Worm (Caenorhabditis elegans) whole organism, early embryonic: ENCODE results near the gene T04H1.5.

Experiments
- B0310.2 ChIP-seq: sonication (generic microtip); optimal IDR thresholded peaks from 2 replicates; lab custom pipeline; 2016; ENCODE audit warnings: mild to moderate bottlenecking, missing genetic modification characterization, missing compliant biosample characterization
- F13C5.2 ChIP-seq: sonication (generic microtip); optimal IDR thresholded peaks from 2 replicates; lab custom pipeline; 2017; ENCODE audit warnings: mild to moderate bottlenecking, missing genetic modification characterization, inconsistent platforms, missing compliant biosample characterization
- aly-1 ChIP-seq: sonication (generic microtip); optimal IDR thresholded peaks from 2 replicates; lab custom pipeline; 2016; ENCODE audit warnings: missing genetic modification characterization, missing compliant biosample characterization
- ama-1 ChIP-seq: fragments of 150-350 bp; optimal IDR thresholded peaks from 2 replicates; lab custom pipeline; 2014
- ceh-13 ChIP-seq: fragments of 200-800 bp; sonication (Bioruptor generic); optimal IDR thresholded peaks from 2 replicates; lab custom pipeline; 2018; ENCODE audit warnings: mild to moderate bottlenecking, missing genetic modification characterization, missing compliant biosample characterization
- ceh-36 ChIP-seq: sonication (generic microtip); optimal IDR thresholded peaks from 2 replicates; lab custom pipeline; 2016; ENCODE audit warnings: missing genetic modification characterization, inconsistent platforms, missing compliant biosample characterization
- ets-7 ChIP-seq: sonication (generic microtip); optimal IDR thresholded peaks from 2 replicates; lab custom pipeline; 2016; ENCODE audit warnings: missing genotype, missing genetic modification characterization, missing compliant biosample characterization
- flt-1 ChIP-seq: fragments of 200-800 bp; sonication (Bioruptor generic); IDR thresholded peaks from 2 replicates; pipeline ENCODE4 v1.3.6; 2022; ENCODE audit warnings: missing genetic modification characterization, missing compliant biosample characterization
- hmbx-1 ChIP-seq: sonication (generic microtip); optimal IDR thresholded peaks from 2 replicates; lab custom pipeline; 2016; ENCODE audit warnings: mild to moderate bottlenecking, missing genetic modification characterization, missing compliant biosample characterization
- hmg-4 ChIP-seq: fragments of 200-800 bp; sonication (Bioruptor generic); optimal IDR thresholded peaks from 2 replicates; lab custom pipeline; 2018; ENCODE audit warnings: mild to moderate bottlenecking, missing genetic modification characterization, missing compliant biosample characterization
- hnd-1 ChIP-seq: sonication (generic microtip); optimal IDR thresholded peaks from 2 replicates; lab custom pipeline; 2016; ENCODE audit warnings: missing genetic modification characterization, missing compliant biosample characterization
- pes-1 ChIP-seq: fragments of 200-800 bp; sonication (Bioruptor generic); IDR thresholded peaks from 2 replicates; pipeline ENCODE4 v1.3.6; 2022; ENCODE audit warnings: missing genetic modification reagents, missing genetic modification characterization, missing compliant biosample characterization
- scrt-1 ChIP-seq: fragments of 200-800 bp; sonication (Bioruptor generic); IDR thresholded peaks from 2 replicates; pipeline ENCODE4 v1.3.6; 2022; ENCODE audit warnings: missing genetic modification characterization, missing compliant biosample characterization
- sea-1 ChIP-seq: fragments of 200-800 bp; sonication (Bioruptor generic); conservative IDR thresholded peaks from 2 replicates; pipeline ENCODE4 v1.3.6; 2022; ENCODE audit warnings: missing genetic modification characterization, missing compliant biosample characterization
- tbx-11 ChIP-seq: fragments of 200-800 bp; sonication (Bioruptor generic); IDR thresholded peaks from 2 replicates; pipeline ENCODE4 v1.3.6; 2022; ENCODE audit warnings: missing genetic modification characterization, missing compliant biosample characterization
- tbx-37 ChIP-seq: fragments of 200-800 bp; sonication (Bioruptor generic); conservative IDR thresholded peaks from 2 replicates; pipeline ENCODE4 v1.3.6; 2022; ENCODE audit warnings: missing genetic modification reagents, missing genetic modification characterization, missing compliant biosample characterization
- tra-4 ChIP-seq: sonication (generic microtip); optimal IDR thresholded peaks from 2 replicates; lab custom pipeline; 2017; ENCODE audit warnings: missing genetic modification characterization, missing compliant biosample characterization

The T04H1.5 gene

DNA sequence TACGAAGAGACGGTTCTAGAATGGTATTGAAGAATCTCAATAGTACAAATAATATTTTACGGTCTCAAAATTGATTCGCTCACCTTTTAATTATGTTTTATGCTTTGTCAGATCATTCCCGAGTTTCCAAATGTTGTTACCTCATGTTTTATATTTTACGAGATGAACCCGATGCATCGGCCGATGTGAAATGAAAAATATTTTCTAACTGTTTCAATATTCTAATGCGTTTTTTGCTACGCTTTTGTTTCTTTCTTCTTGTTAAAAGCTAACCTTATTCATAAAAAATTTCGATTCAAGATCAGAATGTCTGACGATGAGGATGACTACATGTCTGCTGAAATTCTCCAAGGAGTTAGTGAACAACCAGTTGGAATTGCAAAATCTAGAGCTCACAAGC lies at the start of gene T04H1.5:
TSS of gene T04H1.5 (plus strand) at position 301 of the 400 bp plus-strand sequence.
- TF ChIP-seq pes-1 (GFP tag; lab: Robert Waterston, UW) (no peak), hnd-1 (tag; lab: Kevin White, UChicago) (no peak), sea-1 (GFP tag; lab: Robert Waterston, UW) (no peak), hmg-4 (no peak), tra-4 (no peak), F13C5.2 (tag; lab: Kevin White, UChicago) (no peak), tbx-37 (no peak), hmbx-1 (tag; lab: Kevin White, UChicago) (no peak), aly-1 (tag; lab: Kevin White, UChicago) (no peak), flt-1 (GFP tag; lab: Robert Waterston, UW) (no peak), B0310.2 (tag; lab: Kevin White, UChicago) (no peak), ceh-36 (tag; lab: Kevin White, UChicago) (no peak), tbx-11 (GFP tag; lab: Robert Waterston, UW) (no peak), ceh-13 (no peak), scrt-1 (GFP tag; lab: Robert Waterston, UW) (no peak), ama-1 (lab: Kevin White, UChicago) (no peak)

- no peak for TF ChIP-seq tbx-11 (GFP tag; lab: Robert Waterston, UW)
- no peak for TF ChIP-seq tra-4
- TF ChIP-seq F13C5.2 (tag; lab: Kevin White, UChicago): no peak
- no peak for TF ChIP-seq ama-1 (lab: Kevin White, UChicago)
- TF ChIP-seq flt-1 (GFP tag; lab: Robert Waterston, UW): no peak
- TF ChIP-seq ceh-13: no peak
- TF ChIP-seq scrt-1 (GFP tag; lab: Robert Waterston, UW): no peak
- TF ChIP-seq ceh-36 (tag; lab: Kevin White, UChicago): no peak
- TF ChIP-seq aly-1 (tag; lab: Kevin White, UChicago): no peak
- TF ChIP-seq tbx-37: no peak
- TF ChIP-seq pes-1 (GFP tag; lab: Robert Waterston, UW): no peak
- no peak for TF ChIP-seq hmbx-1 (tag; lab: Kevin White, UChicago)
- no peak for TF ChIP-seq sea-1 (GFP tag; lab: Robert Waterston, UW)
- TF ChIP-seq hnd-1 (tag; lab: Kevin White, UChicago): no peak
- TF ChIP-seq hmg-4: no peak
- no peak for TF ChIP-seq ets-7 (tag; lab: Kevin White, UChicago)
- no peak for TF ChIP-seq B0310.2 (tag; lab: Kevin White, UChicago)
Observed at ce11 chrV:12208678-12209077, 42.5 kb upstream of the T04H1.5 start.

DNA sequence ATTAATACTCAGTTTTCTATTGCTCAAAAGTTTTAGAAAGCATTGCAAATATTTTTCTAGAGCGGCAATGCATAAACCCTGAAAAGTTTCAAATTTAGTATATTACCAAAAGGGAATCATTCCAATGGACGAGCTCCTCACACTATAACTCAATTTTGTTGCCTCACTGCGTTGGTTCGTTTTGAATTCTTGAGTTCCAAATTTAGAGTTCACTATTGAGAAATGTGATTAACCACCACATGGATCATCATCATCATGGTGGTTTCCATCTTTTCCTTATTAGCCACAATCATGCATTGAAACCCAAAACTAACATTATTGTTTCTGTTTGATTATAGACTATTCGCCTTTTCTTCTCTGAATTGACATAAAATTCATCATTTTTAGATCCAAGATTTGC lies 41.2 kb upstream of the T04H1.5 start:
- TF ChIP-seq ets-7 (tag; lab: Kevin White, UChicago) (no peak), ama-1 (lab: Kevin White, UChicago) (no peak), scrt-1 (GFP tag; lab: Robert Waterston, UW) (no peak), ceh-36 (tag; lab: Kevin White, UChicago) (no peak), hmg-4 (no peak), aly-1 (tag; lab: Kevin White, UChicago) (no peak), pes-1 (GFP tag; lab: Robert Waterston, UW) (no peak), B0310.2 (tag; lab: Kevin White, UChicago) (no peak), tra-4 (no peak), flt-1 (GFP tag; lab: Robert Waterston, UW) (no peak), hnd-1 (tag; lab: Kevin White, UChicago) (no peak), ceh-13 (no peak), sea-1 (GFP tag; lab: Robert Waterston, UW) (no peak), tbx-11 (GFP tag; lab: Robert Waterston, UW) (no peak), hmbx-1 (tag; lab: Kevin White, UChicago) (no peak)

DNA sequence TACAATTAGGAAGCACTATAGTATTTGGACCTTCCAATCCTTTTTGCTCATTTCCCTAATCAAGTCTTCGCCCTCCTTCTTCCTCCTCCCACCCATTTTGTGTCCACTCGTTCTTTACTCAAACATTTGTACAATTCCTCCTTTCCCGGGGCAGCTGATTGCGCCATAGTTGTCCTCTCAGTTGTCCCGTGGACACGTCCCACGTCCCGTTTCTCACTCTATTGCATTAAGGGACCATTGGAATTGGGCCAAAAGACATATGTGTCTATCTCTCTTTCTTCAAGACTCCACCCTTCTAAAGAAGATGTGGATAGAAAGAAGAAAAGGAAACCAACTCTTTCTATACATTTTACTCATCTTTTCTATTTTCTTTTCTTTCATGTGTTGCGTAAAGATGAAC lies 40.1 kb upstream of the T04H1.5 start:
- TF ChIP-seq tra-4 (no peak), B0310.2 (tag; lab: Kevin White, UChicago) (no peak), aly-1 (tag; lab: Kevin White, UChicago) (no peak), ceh-13 (no peak), ama-1 (lab: Kevin White, UChicago) (no peak), tbx-37 (no peak), F13C5.2 (tag; lab: Kevin White, UChicago) (no peak), tbx-11 (GFP tag; lab: Robert Waterston, UW) (no peak), scrt-1 (GFP tag; lab: Robert Waterston, UW) (no peak), pes-1 (GFP tag; lab: Robert Waterston, UW) (no peak), ets-7 (tag; lab: Kevin White, UChicago) (no peak)

ce11 chrV:12213027-12213426 lies 38.1 kb upstream of the T04H1.5 start, which contains the start of gene vab-8:
Gene vab-8 (plus strand): TSS chrV:12213327.
- TF ChIP-seq ets-7 (tag; lab: Kevin White, UChicago): no peak
- TF ChIP-seq ceh-13: no peak
- TF ChIP-seq ceh-36 (tag; lab: Kevin White, UChicago): no peak
- no peak for TF ChIP-seq tbx-11 (GFP tag; lab: Robert Waterston, UW)
- no peak for TF ChIP-seq scrt-1 (GFP tag; lab: Robert Waterston, UW)
- no peak for TF ChIP-seq hmg-4
- no peak for TF ChIP-seq tbx-37
- TF ChIP-seq hnd-1 (tag; lab: Kevin White, UChicago): no peak
- TF ChIP-seq tra-4: no peak
- TF ChIP-seq flt-1 (GFP tag; lab: Robert Waterston, UW): no peak
- no peak for TF ChIP-seq pes-1 (GFP tag; lab: Robert Waterston, UW)
- no peak for TF ChIP-seq ama-1 (lab: Kevin White, UChicago)
- no peak for TF ChIP-seq F13C5.2 (tag; lab: Kevin White, UChicago)
- TF ChIP-seq B0310.2 (tag; lab: Kevin White, UChicago): no peak
- no peak for TF ChIP-seq hmbx-1 (tag; lab: Kevin White, UChicago)
- TF ChIP-seq sea-1 (GFP tag; lab: Robert Waterston, UW): no peak
- no peak for TF ChIP-seq aly-1 (tag; lab: Kevin White, UChicago)

- no peak for TF ChIP-seq B0310.2 (tag; lab: Kevin White, UChicago)
- TF ChIP-seq F13C5.2 (tag; lab: Kevin White, UChicago): no peak
- TF ChIP-seq sea-1 (GFP tag; lab: Robert Waterston, UW): no peak
Observed at ce11 chrV:12233425-12233824, 17.7 kb upstream of the T04H1.5 start.
